Fruit fly (Drosophila melanogaster) whole organism, prepupa: Measurements from ENCODE around the gene RNF220.

ENCODE experiments used
- Blimp-1 ChIP-seq: fragments of 200-800 bp; sonication (Bioruptor generic); optimal IDR thresholded peaks from 3 replicates; lab custom pipeline; 2017; ENCODE audit warnings: missing biosample characterization, missing genetic modification characterization, mild to moderate bottlenecking, moderate library complexity, missing genetic modification reagents
- CG11902 ChIP-seq: fragments of 200-800 bp; sonication (Bioruptor generic); optimal IDR thresholded peaks from 3 replicates; lab custom pipeline; 2016; ENCODE audit warnings: missing biosample characterization, missing genetic modification characterization
- CG1621 ChIP-seq: fragments of 200-800 bp; sonication (Bioruptor generic); optimal IDR thresholded peaks from 3 replicates; lab custom pipeline; 2018; ENCODE audit warnings: missing biosample characterization, mild to moderate bottlenecking, missing genetic modification characterization
- CG34406 ChIP-seq: fragments of 200-800 bp; sonication (Bioruptor generic); optimal IDR thresholded peaks from 3 replicates; lab custom pipeline; 2016; ENCODE audit warnings: missing biosample characterization, missing genetic modification characterization
- Eip75B ChIP-seq: fragments of 200-800 bp; sonication (Bioruptor generic); optimal IDR thresholded peaks from 3 replicates; lab custom pipeline; 2016; ENCODE audit warnings: missing biosample characterization, missing genetic modification characterization
- Met ChIP-seq: fragments of 200-800 bp; sonication (Bioruptor generic); optimal IDR thresholded peaks from 3 replicates; lab custom pipeline; 2016; ENCODE audit warnings: missing biosample characterization, missing genetic modification characterization
- OdsH ChIP-seq: fragments of 200-800 bp; sonication (Bioruptor generic); optimal IDR thresholded peaks from 3 replicates; lab custom pipeline; 2016; ENCODE audit warnings: missing biosample characterization, missing genetic modification characterization
- Sox15 ChIP-seq: fragments of 200-800 bp; sonication (Bioruptor generic); optimal IDR thresholded peaks from 3 replicates; lab custom pipeline; 2016; ENCODE audit warnings: missing biosample characterization, missing genetic modification characterization
- achi ChIP-seq: fragments of 200-800 bp; sonication (Bioruptor generic); optimal IDR thresholded peaks from 3 replicates; lab custom pipeline; 2016; ENCODE audit warnings: missing biosample characterization, missing genetic modification characterization
- esn ChIP-seq: fragments of 200-800 bp; sonication (Bioruptor generic); optimal IDR thresholded peaks from 2 replicates; lab custom pipeline; 2016; ENCODE audit warnings: missing biosample characterization, mild to moderate bottlenecking, missing genetic modification characterization, moderate library complexity
- pdm3 ChIP-seq: fragments of 200-800 bp; sonication (Bioruptor generic); optimal IDR thresholded peaks from 3 replicates; lab custom pipeline; 2016; ENCODE audit warnings: missing biosample characterization, missing genetic modification characterization

DNA sequence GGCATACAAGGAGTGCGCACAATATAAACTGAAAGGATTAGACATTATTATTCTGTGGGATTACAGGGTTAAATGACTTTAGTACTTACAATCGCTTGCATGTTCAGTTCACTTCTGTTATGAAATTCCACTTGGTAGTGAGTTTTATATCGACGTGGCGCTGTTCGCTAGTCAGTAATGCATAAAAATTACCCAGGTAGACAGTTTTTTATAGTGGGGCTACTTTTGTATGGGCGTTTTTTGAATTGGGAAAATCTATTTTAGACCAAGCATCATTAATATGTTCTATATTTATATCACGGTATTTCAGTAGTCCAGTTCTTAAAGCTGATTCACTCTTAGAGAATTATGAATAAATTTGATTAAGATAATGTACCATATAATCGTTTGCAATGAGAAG is 45.5 kb upstream of the RNF220 start, which contains the start of gene CG43095:
- TF ChIP-seq esn, result no peak
- no peak for TF ChIP-seq OdsH
- no peak for TF ChIP-seq Sox15 (GFP tag; lab: Kevin White, UChicago)
- TF ChIP-seq Met, result no peak
- no peak for TF ChIP-seq achi (GFP tag; lab: Kevin White, UChicago)
- TF ChIP-seq Eip75B, result no peak
- TF ChIP-seq CG1621, result no peak
- no peak for TF ChIP-seq CG11902 (GFP tag; lab: Kevin White, UChicago)
- no peak for TF ChIP-seq CG34406 (GFP tag; lab: Kevin White, UChicago)
- no peak for TF ChIP-seq pdm3 (GFP tag; lab: Kevin White, UChicago)
- TF ChIP-seq Blimp-1 (GFP tag; lab: Kevin White, UChicago), result no peak
